Fruit fly (Drosophila melanogaster): ENCODE measurements around the gene CG43138.
A peak's percentile ranks its signal among the peaks of the same experiment; 100 is the strongest.

CG43138 gene

DNA sequence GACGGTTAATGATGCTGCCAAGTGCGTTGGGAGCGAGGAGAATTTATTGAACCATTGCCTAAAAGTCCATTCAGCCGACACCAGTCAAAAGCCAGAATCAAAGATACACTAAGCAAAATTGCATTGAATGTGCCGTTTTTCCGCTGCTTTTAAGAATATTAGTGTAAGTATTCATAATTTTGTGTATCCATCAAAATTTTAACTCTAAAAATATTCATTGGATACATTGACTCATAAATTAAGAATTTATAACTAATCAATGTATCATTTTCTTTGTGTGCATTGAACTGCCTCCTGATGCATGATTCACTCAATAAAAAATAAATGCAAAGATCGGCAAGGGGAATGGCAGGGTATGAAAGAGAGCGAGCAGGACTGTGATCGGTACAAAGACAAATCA, 30.5 kb downstream of the CG43138 start (continued):
- TF ChIP-seq ss (GFP tag; optimal IDR thresholded peaks at IDR 0.05) (peak in 1 of 2 experiments; percentile 28), CG8319 (GFP tag; optimal IDR thresholded peaks at IDR 0.05) (no peak), Hr4 (GFP tag; optimal IDR thresholded peaks at IDR 0.05) (no peak)

DNA sequence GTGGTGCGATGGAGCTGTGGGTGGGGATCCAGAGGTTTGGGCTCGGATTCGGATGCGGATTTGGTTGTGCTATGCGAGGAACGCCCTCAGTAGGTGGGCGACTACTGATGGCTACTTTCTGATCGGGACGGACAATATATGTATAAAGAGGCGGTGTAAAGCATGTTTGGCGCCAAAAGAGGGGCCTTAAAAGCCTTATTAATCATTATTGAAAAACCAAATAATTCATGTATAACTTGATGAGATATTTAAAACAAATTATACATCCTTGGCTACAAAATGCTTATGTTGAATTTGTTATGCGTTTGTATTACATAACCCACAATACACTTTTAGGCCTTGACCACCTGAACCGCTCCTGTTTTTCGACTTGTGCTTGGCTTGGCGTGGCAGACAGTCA, 31.8 kb downstream of the CG43138 start:
- TF ChIP-seq CG6808 (GFP tag; optimal IDR thresholded peaks at IDR 0.05), result peak; percentile 10
- TF ChIP-seq fkh (GFP tag; optimal IDR thresholded peaks at IDR 0.05), result no peak
- peak; percentile 19 for TF ChIP-seq CG11902 (GFP tag; optimal IDR thresholded peaks at IDR 0.05)
- TF ChIP-seq CG3032 (tag; optimal IDR thresholded peaks at IDR 0.05), result peak; percentile 3
- TF ChIP-seq eg (GFP tag; IDR thresholded peaks at IDR 0.05), result 0 out of 3 replicates have a peak, but pooled peaks have one; percentile 24
- TF ChIP-seq cyc (GFP tag; optimal IDR thresholded peaks at IDR 0.05), result peak; percentile 5
- peak; percentile 19 for TF ChIP-seq Hr4 (GFP tag; optimal IDR thresholded peaks at IDR 0.05)
- TF ChIP-seq Eip75B (GFP tag; optimal IDR thresholded peaks at IDR 0.05), result peak; percentile 8
- no peak for TF ChIP-seq Sox102F (GFP tag; optimal IDR thresholded peaks at IDR 0.05)
- TF ChIP-seq Eip78C (GFP tag), result peak; percentile 64
- no peak for TF ChIP-seq fd85E (GFP tag; optimal IDR thresholded peaks at IDR 0.05)
- peak; percentile 8 for TF ChIP-seq CG10669 (GFP tag; optimal IDR thresholded peaks at IDR 0.05)
- no peak for TF ChIP-seq Sox14 (GFP tag; optimal IDR thresholded peaks at IDR 0.05)
- peak; percentile 13 for TF ChIP-seq CG3919 (GFP tag; optimal IDR thresholded peaks at IDR 0.05)
- peak; percentile 13 for TF ChIP-seq Ets96B (tag; optimal IDR thresholded peaks at IDR 0.05)
- peak; percentile 7 for TF ChIP-seq spab (GFP tag; optimal IDR thresholded peaks at IDR 0.05)
- TF ChIP-seq CG1621 (tag; optimal IDR thresholded peaks at IDR 0.05), result no peak
- no peak for TF ChIP-seq CG6276 (GFP tag; optimal IDR thresholded peaks at IDR 0.05)
- TF ChIP-seq CG6792 (GFP tag; optimal IDR thresholded peaks at IDR 0.05), result no peak

DNA sequence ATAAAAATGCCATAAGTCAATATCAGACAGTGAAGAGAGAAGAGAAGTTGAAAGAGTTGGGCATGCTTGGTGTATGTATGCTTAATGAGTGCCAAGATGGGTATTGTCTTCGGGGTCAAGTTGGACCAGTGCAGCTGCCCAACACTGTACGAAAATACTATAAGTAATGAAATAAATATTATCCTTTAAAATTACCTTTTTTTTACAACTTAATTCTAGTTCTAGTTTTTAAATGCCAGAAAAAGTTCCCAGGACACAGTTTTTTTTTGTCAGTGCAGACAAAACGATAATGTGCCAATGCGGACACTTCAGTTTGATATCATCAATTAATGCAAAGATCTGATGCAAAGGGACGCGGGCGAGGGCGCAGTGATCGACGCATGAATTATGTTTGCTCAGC, 32.6 kb downstream of the CG43138 start:
- TF ChIP-seq Eip78C (GFP tag), result peak; percentile 57
- TF ChIP-seq Sox15 (GFP tag; optimal IDR thresholded peaks at IDR 0.05), result no peak
- TF ChIP-seq OdsH (GFP tag; optimal IDR thresholded peaks at IDR 0.05), result no peak
- no peak for TF ChIP-seq CG32006 (GFP tag; optimal IDR thresholded peaks at IDR 0.05)
- TF ChIP-seq svp (GFP tag), result peak; percentile 59
- peak; percentile 22; the same call in 1 of the 3 replicates for TF ChIP-seq CG6163 (GFP tag; IDR thresholded peaks at IDR 0.05)
- no peak for TF ChIP-seq achi (GFP tag; optimal IDR thresholded peaks at IDR 0.05)

DNA sequence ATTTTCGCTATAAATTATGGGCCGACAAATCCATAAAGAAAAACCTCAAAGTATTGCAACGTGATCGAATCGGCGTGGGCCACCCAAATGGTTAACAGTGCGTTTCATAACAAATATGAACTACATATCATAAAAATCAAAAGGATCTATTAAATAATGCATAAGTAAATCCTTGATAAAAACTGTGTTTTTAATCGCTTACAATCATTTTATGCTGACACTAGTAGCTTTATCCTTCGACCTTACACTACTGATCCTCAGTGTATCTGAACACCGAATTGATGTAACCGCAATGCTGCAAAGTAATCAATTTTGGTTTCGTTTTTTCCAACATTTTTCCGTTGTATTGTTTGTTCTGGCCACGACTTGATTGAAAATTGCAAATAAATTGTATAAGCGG, 34.5 kb downstream of the CG43138 start:
- TF ChIP-seq OdsH (GFP tag; optimal IDR thresholded peaks at IDR 0.05) (no peak), Eip93F (GFP tag; optimal IDR thresholded peaks at IDR 0.05) (no peak), CG10669 (GFP tag; optimal IDR thresholded peaks at IDR 0.05) (no peak), esn (GFP tag; optimal IDR thresholded peaks at IDR 0.05) (peak; percentile 12), CG10631 (GFP tag; optimal IDR thresholded peaks at IDR 0.05) (no peak), Met (GFP tag; optimal IDR thresholded peaks at IDR 0.05) (peak; percentile 22), CG3919 (GFP tag; optimal IDR thresholded peaks at IDR 0.05) (no peak), eg (GFP tag; IDR thresholded peaks at IDR 0.05) (0 out of 3 replicates have a peak, but pooled peaks have one; percentile 9), CG6276 (GFP tag; optimal IDR thresholded peaks at IDR 0.05) (no peak), Ets21C (GFP tag; optimal IDR thresholded peaks at IDR 0.05) (no peak), fd59A (GFP tag; optimal IDR thresholded peaks at IDR 0.05) (no peak), Hr39 (GFP tag; optimal IDR thresholded peaks at IDR 0.05) (peak; percentile 31), lz (GFP tag; optimal IDR thresholded peaks at IDR 0.05) (peak; percentile 12), Blimp-1 (GFP tag; optimal IDR thresholded peaks at IDR 0.05) (no peak), Sox102F (GFP tag; optimal IDR thresholded peaks at IDR 0.05) (peak; percentile 30), cyc (GFP tag; optimal IDR thresholded peaks at IDR 0.05) (peak; percentile 5), CG6163 (GFP tag; IDR thresholded peaks at IDR 0.05) (peak; percentile 33; the same call in 1 of the 3 replicates), svp (GFP tag) (peak; percentile 73), fkh (GFP tag; optimal IDR thresholded peaks at IDR 0.05) (no peak), CG32006 (GFP tag; optimal IDR thresholded peaks at IDR 0.05) (no peak), CG31627 (GFP tag; optimal IDR thresholded peaks at IDR 0.05) (peak; percentile 11), CG6808 (GFP tag; optimal IDR thresholded peaks at IDR 0.05) (no peak), ss (GFP tag; optimal IDR thresholded peaks at IDR 0.05) (no peak), Eip78C (GFP tag) (peak; percentile 42), Lpt (GFP tag; optimal IDR thresholded peaks at IDR 0.05) (no peak), Ets96B (tag; optimal IDR thresholded peaks at IDR 0.05) (no peak)
